Worm (Caenorhabditis elegans) whole organism, mixed stage, embryonic: ENCODE data around the gene acdh-12.

Source experiments
- blmp-1 ChIP-seq: fragments of 150-350 bp; optimal IDR thresholded peaks from 2 replicates; lab custom pipeline; 2014; ENCODE audit warnings: missing biosample characterization, missing genetic modification characterization
- elt-3 ChIP-seq: fragments of 150-350 bp; optimal IDR thresholded peaks from 2 replicates; lab custom pipeline; 2014; ENCODE audit warnings: missing biosample characterization, missing genetic modification characterization
- lin-13 ChIP-seq: fragments of 150-350 bp; optimal IDR thresholded peaks from 2 replicates; lab custom pipeline; 2014; ENCODE audit warnings: missing biosample characterization, missing genetic modification characterization
- sem-2 ChIP-seq: fragments of 200-800 bp; sonication (Bioruptor generic); optimal IDR thresholded peaks from 2 replicates; lab custom pipeline; 2018; ENCODE audit warnings: mild to moderate bottlenecking, missing genetic modification characterization, missing compliant biosample characterization
- snpc-4 ChIP-seq: fragments of 150-350 bp; optimal IDR thresholded peaks from 2 replicates; lab custom pipeline; 2014; ENCODE audit warnings: missing biosample characterization, missing genetic modification characterization

- TF ChIP-seq lin-13 (tag; lab: Kevin White, UChicago) (no peak), sem-2 (GFP tag; lab: Kevin White, UChicago) (no peak), snpc-4 (no peak), blmp-1 (tag; lab: Kevin White, UChicago) (no peak), elt-3 (no peak)
These were observed 599 bp upstream of the acdh-12 start, which contains the start of gene maoc-1 for ce11 chrII:7196040-7196439.
